Fruit fly (Drosophila melanogaster): ENCODE results near the gene Nuak.

Nuak gene

dm6 chr3R:10263972-10264536 is at the start of gene Nuak (continued):
- TF ChIP-seq CG42726 (GFP tag; IDR thresholded peaks at IDR 0.05; ENCODE audit: partially characterized antibody) (no peak), yki (optimal IDR thresholded peaks at IDR 0.05) (no peak), CG17359 (tag; optimal IDR thresholded peaks at IDR 0.05) (peak; percentile 74), CG10565 (GFP tag; optimal IDR thresholded peaks at IDR 0.05) (peak; percentile 60), Dp (GFP tag; optimal IDR thresholded peaks at IDR 0.05) (peak; percentile 94), NC2α (GFP tag; optimal IDR thresholded peaks at IDR 0.05) (peak; percentile 71), CG7786 (GFP tag; optimal IDR thresholded peaks at IDR 0.05) (peak; percentile 94), jumu (GFP tag; optimal IDR thresholded peaks at IDR 0.05) (peak; percentile 98), Mes4 (GFP tag; optimal IDR thresholded peaks at IDR 0.05) (peak; percentile 86), fd3F (GFP tag; optimal IDR thresholded peaks at IDR 0.05) (peak; percentile 83), CG18599 (GFP tag; optimal IDR thresholded peaks at IDR 0.05) (peak; percentile 89), pfk (GFP tag; optimal IDR thresholded peaks at IDR 0.05) (peak; percentile 38), CG6272 (GFP tag; IDR thresholded peaks at IDR 0.05) (peak; percentile 91), gfzf (GFP tag; optimal IDR thresholded peaks at IDR 0.05) (peak; percentile 60), CG11504 (tag; optimal IDR thresholded peaks at IDR 0.05) (peak; percentile 80), CG3163 (GFP tag; optimal IDR thresholded peaks at IDR 0.05) (peak; percentile 85), CG6654 (GFP tag; optimal IDR thresholded peaks at IDR 0.05) (peak; percentile 53), fu2 (GFP tag; optimal IDR thresholded peaks at IDR 0.05) (peak; percentile 96), CTCF (GFP tag; optimal IDR thresholded peaks at IDR 0.05) (peak; percentile 65), tio (GFP tag; optimal IDR thresholded peaks at IDR 0.05) (peak; percentile 81), wor (GFP tag; IDR thresholded peaks at IDR 0.05) (no peak), vnd (GFP tag; IDR thresholded peaks at IDR 0.05; ENCODE audit: partially characterized antibody) (no peak), Opbp (GFP tag; IDR thresholded peaks at IDR 0.05; ENCODE audit: partially characterized antibody) (no peak), Ets97D (GFP tag; optimal IDR thresholded peaks at IDR 0.05) (peak; percentile 96), scrt (GFP tag; optimal IDR thresholded peaks at IDR 0.05) (peak; percentile 41), CG17186 (GFP tag; optimal IDR thresholded peaks at IDR 0.05) (peak; percentile 93), sqz (GFP tag; optimal IDR thresholded peaks at IDR 0.05) (peak; percentile 14), Xbp1 (GFP tag; optimal IDR thresholded peaks at IDR 0.05) (peak; percentile 95), h (optimal IDR thresholded peaks at IDR 0.05) (no peak), CG10543 (GFP tag; optimal IDR thresholded peaks at IDR 0.05) (peak; percentile 89), Chrac-16 (GFP tag; optimal IDR thresholded peaks at IDR 0.05) (peak; percentile 91), CG10274 (GFP tag; optimal IDR thresholded peaks at IDR 0.05) (peak; percentile 22), eyg (GFP tag; optimal IDR thresholded peaks at IDR 0.05) (peak; percentile 85), Ssrp (tag; optimal IDR thresholded peaks at IDR 0.05) (peak; percentile 67), CG1647 (GFP tag; optimal IDR thresholded peaks at IDR 0.05) (peak; percentile 91), Awh (GFP tag; IDR thresholded peaks at IDR 0.05) (no peak), CG15073 (GFP tag; optimal IDR thresholded peaks at IDR 0.05) (no peak), CoRest (tag; optimal IDR thresholded peaks at IDR 0.05) (peak; percentile 90), CG4282 (GFP tag; optimal IDR thresholded peaks at IDR 0.05) (peak; percentile 89), CG16815 (GFP tag; optimal IDR thresholded peaks at IDR 0.05) (peak; percentile 84), CG10979 (tag; optimal IDR thresholded peaks at IDR 0.05) (peak; percentile 70), NC2β (GFP tag; optimal IDR thresholded peaks at IDR 0.05) (peak; percentile 84), chif (GFP tag; optimal IDR thresholded peaks at IDR 0.05) (peak; percentile 83 to 88), cas (GFP tag; IDR thresholded peaks at IDR 0.05) (no peak), CG13287 (GFP tag; IDR thresholded peaks at IDR 0.05; ENCODE audit: partially characterized antibody) (no peak), tx (GFP tag; optimal IDR thresholded peaks at IDR 0.05) (peak; percentile 94), CG10654 (GFP tag; optimal IDR thresholded peaks at IDR 0.05) (peak; percentile 90), Hr78 (GFP tag; optimal IDR thresholded peaks at IDR 0.05) (no peak), phol (tag; optimal IDR thresholded peaks at IDR 0.05) (peak; percentile 93), CG12659 (GFP tag; optimal IDR thresholded peaks at IDR 0.05) (peak; percentile 92)

Measured in whole organism, embryonic.